Worm (Caenorhabditis elegans) whole organism, midembryonic: ENCODE data around the gene cbp-2.

Source experiments
- T22C8.4 ChIP-seq: fragments of 200-800 bp; sonication (Bioruptor generic); IDR thresholded peaks from 2 replicates; pipeline ENCODE4 v1.3.6; 2022; ENCODE audit warnings: missing genetic modification characterization, missing compliant biosample characterization
- cog-1 ChIP-seq: sonication (generic microtip); optimal IDR thresholded peaks from 2 replicates; lab custom pipeline; 2016; ENCODE audit warnings: missing genetic modification characterization, missing compliant biosample characterization
- flt-1 ChIP-seq: fragments of 200-800 bp; sonication (Bioruptor generic); IDR thresholded peaks from 2 replicates; pipeline ENCODE4 v1.3.6; 2022; ENCODE audit warnings: missing genetic modification characterization, missing compliant biosample characterization
- klf-2 ChIP-seq: fragments of 200-800 bp; sonication (Bioruptor generic); conservative IDR thresholded peaks from 2 replicates; pipeline ENCODE4 v1.3.6; 2022; ENCODE audit warnings: missing genetic modification reagents, missing genetic modification characterization, missing compliant biosample characterization
- med-1 ChIP-seq: sonication (generic microtip); optimal IDR thresholded peaks from 2 replicates; lab custom pipeline; 2017; ENCODE audit warnings: missing genetic modification characterization, mild to moderate bottlenecking, missing compliant biosample characterization, antibody characterized with exemption, missing genetic modification reagents; ENCODE audit not compliant: insufficient read depth
- ref-1 ChIP-seq: fragments of 200-800 bp; sonication (Bioruptor generic); conservative IDR thresholded peaks from 2 replicates; pipeline ENCODE4 v1.3.6; 2022; ENCODE audit warnings: missing genetic modification reagents, missing genetic modification characterization, missing compliant biosample characterization
- tab-1 ChIP-seq: fragments of 200-800 bp; sonication (Bioruptor generic); IDR thresholded peaks from 2 replicates; pipeline ENCODE4 v1.3.6; 2022; ENCODE audit warnings: missing genetic modification characterization, missing compliant biosample characterization
- ztf-23 ChIP-seq: fragments of 200-800 bp; sonication (Bioruptor generic); IDR thresholded peaks from 2 replicates; pipeline ENCODE4 v1.3.6; 2022; ENCODE audit warnings: missing genetic modification reagents, missing genetic modification characterization, missing compliant biosample characterization
- ztf-29 ChIP-seq: fragments of 200-800 bp; sonication (Bioruptor generic); IDR thresholded peaks from 2 replicates; pipeline ENCODE4 v1.3.6; 2022; ENCODE audit warnings: missing genetic modification reagents, missing genetic modification characterization, missing compliant biosample characterization

cbp-2 gene

DNA sequence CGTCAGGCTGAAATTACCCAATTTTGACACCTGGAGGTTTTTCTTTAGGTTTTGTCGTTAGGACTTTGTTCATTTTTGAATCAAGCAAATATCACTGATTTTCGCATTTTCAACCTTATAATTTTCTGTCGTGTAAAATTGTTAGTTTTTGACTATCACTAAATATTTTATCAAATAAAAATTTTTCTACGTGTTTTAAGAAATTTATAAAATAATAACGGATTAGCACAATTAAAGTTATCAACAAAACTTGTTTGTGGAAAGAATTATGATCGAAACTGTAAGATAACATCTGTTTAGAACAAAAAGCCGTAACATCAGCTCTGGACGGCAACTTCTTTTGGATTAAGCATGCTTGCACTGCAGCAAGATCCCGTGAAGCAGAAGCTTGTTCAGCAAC, at the start of gene cbp-2:
Gene cbp-2 (plus strand): TSS at position 301 of the 400 bp plus-strand sequence.
- TF ChIP-seq flt-1 (no peak), ztf-29 (no peak), T22C8.4 (GFP tag; lab: Robert Waterston, UW) (no peak), ztf-23 (GFP tag; lab: Robert Waterston, UW) (no peak), klf-2 (GFP tag; lab: Robert Waterston, UW) (no peak), ref-1 (no peak), med-1 (no peak), cog-1 (tag; lab: Kevin White, UChicago) (no peak), tab-1 (GFP tag; lab: Robert Waterston, UW) (no peak)

DNA sequence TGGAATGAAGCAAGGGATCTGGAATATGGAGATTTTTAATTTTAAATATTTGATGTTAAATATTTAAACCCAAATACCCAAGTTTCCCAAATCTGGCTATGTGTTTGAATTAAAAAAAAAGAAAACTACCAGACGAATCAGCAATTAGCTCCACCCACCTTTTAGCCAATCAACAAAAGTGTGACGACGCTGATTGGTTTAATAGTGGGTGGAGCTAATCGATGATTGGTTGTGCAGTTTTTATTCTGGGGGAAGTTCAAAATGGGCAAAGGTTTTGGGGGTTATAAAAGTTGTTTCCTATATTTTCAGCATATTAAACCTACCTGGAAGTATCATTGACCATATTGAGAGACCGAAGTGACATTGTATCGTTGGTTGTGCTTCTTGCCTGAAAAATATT, 48.5 kb upstream of the cbp-2 start:
- no peak for TF ChIP-seq T22C8.4 (GFP tag; lab: Robert Waterston, UW)
- no peak for TF ChIP-seq klf-2 (GFP tag; lab: Robert Waterston, UW)
- no peak for TF ChIP-seq cog-1 (tag; lab: Kevin White, UChicago)

DNA sequence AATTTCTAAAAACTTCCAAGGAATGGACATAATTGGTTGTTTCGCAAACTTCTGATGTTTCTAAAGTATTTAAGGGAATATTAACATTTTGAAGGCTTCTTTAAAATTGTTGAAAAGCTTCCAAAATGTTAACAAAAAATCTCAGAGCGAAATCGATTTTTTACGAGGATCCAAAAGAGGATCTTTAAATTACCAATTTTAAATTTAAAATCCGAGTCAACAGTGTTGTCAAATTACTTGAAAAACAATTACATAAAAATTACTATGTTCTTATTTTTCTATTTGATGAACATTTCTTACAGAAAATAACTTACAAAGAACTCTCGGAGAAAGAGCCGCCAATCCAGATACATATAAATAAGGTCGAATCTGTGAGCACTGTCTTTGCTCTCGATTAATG, 46.0 kb upstream of the cbp-2 start, which contains the start of gene ZK757.10:
Gene ZK757.10 (plus strand): TSS at position 301 of the 400 bp plus-strand sequence.
- TF ChIP-seq ref-1 (no peak), med-1 (no peak), klf-2 (GFP tag; lab: Robert Waterston, UW) (no peak), cog-1 (tag; lab: Kevin White, UChicago) (no peak), flt-1 (no peak), T22C8.4 (GFP tag; lab: Robert Waterston, UW) (no peak), tab-1 (GFP tag; lab: Robert Waterston, UW) (no peak), ztf-29 (no peak), ztf-23 (GFP tag; lab: Robert Waterston, UW) (no peak)

DNA sequence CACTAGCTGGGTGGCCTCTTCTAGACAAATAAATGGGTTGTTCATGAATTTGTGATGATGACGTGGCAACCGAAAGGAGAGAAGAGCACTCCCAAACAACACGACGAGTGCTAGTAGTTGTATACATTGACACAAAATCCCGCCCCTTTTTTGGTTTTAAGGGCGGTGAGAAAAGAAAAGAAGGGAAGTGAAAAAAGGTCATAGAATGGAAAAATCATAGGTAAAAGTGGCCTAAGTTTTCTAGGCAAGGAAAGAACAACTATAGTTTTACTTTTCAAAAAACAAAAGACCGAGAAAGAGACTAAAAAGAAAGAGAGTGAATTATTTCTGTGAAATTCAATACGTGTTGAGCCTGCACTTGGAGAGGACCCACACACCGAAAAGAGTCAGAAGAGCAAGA, 44.1 kb upstream of the cbp-2 start, which contains the start of gene ZK757.2:
Gene ZK757.2 (minus strand): TSS at position 101 of the 400 bp plus-strand sequence.
- TF ChIP-seq tab-1 (GFP tag; lab: Robert Waterston, UW): no peak
- TF ChIP-seq T22C8.4 (GFP tag; lab: Robert Waterston, UW): no peak
- TF ChIP-seq ref-1: no peak
- TF ChIP-seq klf-2 (GFP tag; lab: Robert Waterston, UW): no peak
- TF ChIP-seq ztf-29: no peak
- no peak for TF ChIP-seq flt-1
- TF ChIP-seq med-1: no peak
- no peak for TF ChIP-seq ztf-23 (GFP tag; lab: Robert Waterston, UW)
- TF ChIP-seq cog-1 (tag; lab: Kevin White, UChicago): no peak

DNA sequence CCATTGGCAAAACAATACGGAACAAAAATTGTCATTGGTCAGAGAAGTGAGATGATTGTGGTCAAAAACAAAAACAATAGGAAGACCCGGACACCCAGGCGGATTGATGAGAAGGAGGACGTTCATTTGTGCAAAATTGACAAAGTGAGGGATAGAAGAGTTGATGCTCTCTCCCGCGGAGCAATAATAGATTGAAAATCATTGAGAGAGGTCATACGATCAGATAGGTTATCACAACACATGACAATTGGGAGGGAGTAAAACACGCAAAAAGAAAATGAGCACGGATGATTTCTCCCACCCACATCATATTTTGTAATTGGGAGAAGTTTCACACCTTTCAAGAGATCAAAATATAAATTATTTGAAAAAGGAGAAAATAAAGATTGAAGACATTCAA, 37.4 kb upstream of the cbp-2 start:
- no peak for TF ChIP-seq T22C8.4 (GFP tag; lab: Robert Waterston, UW)
- TF ChIP-seq ztf-29: no peak
- TF ChIP-seq ztf-23 (GFP tag; lab: Robert Waterston, UW): no peak
- TF ChIP-seq cog-1 (tag; lab: Kevin White, UChicago): no peak
- TF ChIP-seq tab-1 (GFP tag; lab: Robert Waterston, UW): no peak
- TF ChIP-seq med-1: no peak
- TF ChIP-seq ref-1: no peak
- TF ChIP-seq flt-1: no peak
- no peak for TF ChIP-seq klf-2 (GFP tag; lab: Robert Waterston, UW)

DNA sequence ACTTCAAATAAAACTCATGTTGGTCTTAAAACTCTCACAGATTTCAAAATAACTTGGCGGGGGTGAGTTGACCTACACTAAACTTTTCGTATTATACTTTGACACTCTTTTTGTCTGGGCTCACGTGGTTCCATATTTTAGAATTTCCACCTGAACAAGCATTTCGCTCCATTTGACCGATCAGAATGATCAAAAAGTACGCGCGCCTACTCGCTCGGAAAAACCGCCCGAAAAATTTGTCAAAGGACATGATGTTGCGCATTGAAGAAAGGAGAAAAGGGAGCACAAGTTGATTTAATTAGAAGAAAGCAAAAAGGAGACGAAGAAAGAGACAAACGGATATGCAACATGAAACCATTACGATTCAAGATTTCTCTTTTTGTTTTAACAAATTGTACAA, 36.7 kb upstream of the cbp-2 start:
- no peak for TF ChIP-seq ztf-23 (GFP tag; lab: Robert Waterston, UW)

DNA sequence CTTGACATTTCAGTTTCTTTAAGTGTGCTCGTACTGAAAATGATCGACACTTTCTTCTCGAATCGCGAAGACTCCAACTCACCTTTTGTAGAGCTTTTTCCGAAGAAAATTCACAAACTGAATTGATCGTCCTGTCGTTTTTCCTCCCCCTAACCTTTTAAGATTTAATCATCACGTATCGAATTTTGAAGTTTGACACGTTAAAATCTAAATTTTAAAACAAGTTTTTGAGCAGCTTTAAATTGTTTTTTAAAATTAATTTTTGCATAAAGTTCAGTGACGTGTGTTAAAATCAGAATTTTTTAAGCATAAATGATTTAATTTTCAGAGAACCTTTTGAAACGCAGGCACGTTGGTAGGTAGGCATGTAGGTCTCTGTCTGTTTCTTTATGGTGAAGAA, 31.6 kb upstream of the cbp-2 start, which contains the start of gene alg-4:
Gene alg-4 (minus strand): TSS at position 101 of the 400 bp plus-strand sequence.
- TF ChIP-seq ref-1 (no peak), tab-1 (GFP tag; lab: Robert Waterston, UW) (no peak), med-1 (no peak), klf-2 (GFP tag; lab: Robert Waterston, UW) (no peak), flt-1 (no peak), cog-1 (tag; lab: Kevin White, UChicago) (no peak), ztf-23 (GFP tag; lab: Robert Waterston, UW) (no peak), T22C8.4 (GFP tag; lab: Robert Waterston, UW) (no peak), ztf-29 (no peak)

DNA sequence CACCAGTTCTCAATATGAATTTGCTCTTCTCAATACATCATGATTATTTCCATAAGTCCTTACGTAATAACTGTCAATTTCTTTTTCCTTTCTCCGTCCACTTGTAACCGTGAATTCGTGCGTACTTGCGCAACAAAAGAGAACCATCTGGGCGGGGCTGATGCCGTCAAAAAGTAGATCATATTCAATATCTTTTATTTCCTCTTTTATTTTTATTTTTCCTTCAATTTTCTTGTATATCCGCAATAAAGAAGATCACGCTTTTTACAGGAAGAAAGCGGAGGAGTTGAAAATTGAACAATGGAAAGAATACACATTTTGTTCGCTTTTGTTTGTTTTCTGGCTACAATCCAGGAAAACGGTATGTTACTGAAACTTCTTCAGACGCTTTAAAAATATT, 30.1 kb upstream of the cbp-2 start, which contains the start of gene mam-7:
Gene mam-7 (plus strand): TSS at position 301 of the 400 bp plus-strand sequence.
- TF ChIP-seq ztf-29: no peak
- TF ChIP-seq ztf-23 (GFP tag; lab: Robert Waterston, UW): no peak
- TF ChIP-seq T22C8.4 (GFP tag; lab: Robert Waterston, UW): no peak
- no peak for TF ChIP-seq med-1
- TF ChIP-seq klf-2 (GFP tag; lab: Robert Waterston, UW): no peak
- TF ChIP-seq tab-1 (GFP tag; lab: Robert Waterston, UW): no peak
- no peak for TF ChIP-seq cog-1 (tag; lab: Kevin White, UChicago)
- TF ChIP-seq flt-1: no peak
- no peak for TF ChIP-seq ref-1

DNA sequence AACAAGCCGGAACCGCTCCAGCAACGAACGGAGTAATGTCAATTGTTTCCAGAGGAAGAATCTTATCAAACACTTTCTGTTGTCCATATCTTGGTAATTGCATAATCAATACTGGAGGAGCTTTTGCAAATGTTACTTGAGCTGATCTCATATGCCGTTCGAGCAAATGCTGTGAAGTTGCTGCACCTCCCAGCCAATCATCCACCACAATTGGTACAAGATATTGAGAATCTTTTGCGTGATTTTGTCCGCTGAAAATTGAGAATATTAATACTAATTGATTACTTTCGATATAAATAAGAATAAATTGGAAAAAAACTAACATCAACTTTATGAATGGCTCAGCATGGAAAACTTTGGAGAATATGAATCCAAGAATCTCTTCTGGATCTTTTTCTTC, 23.3 kb upstream of the cbp-2 start:
- no peak for TF ChIP-seq ref-1
- TF ChIP-seq klf-2 (GFP tag; lab: Robert Waterston, UW): no peak
- TF ChIP-seq ztf-29: no peak
- no peak for TF ChIP-seq tab-1 (GFP tag; lab: Robert Waterston, UW)

DNA sequence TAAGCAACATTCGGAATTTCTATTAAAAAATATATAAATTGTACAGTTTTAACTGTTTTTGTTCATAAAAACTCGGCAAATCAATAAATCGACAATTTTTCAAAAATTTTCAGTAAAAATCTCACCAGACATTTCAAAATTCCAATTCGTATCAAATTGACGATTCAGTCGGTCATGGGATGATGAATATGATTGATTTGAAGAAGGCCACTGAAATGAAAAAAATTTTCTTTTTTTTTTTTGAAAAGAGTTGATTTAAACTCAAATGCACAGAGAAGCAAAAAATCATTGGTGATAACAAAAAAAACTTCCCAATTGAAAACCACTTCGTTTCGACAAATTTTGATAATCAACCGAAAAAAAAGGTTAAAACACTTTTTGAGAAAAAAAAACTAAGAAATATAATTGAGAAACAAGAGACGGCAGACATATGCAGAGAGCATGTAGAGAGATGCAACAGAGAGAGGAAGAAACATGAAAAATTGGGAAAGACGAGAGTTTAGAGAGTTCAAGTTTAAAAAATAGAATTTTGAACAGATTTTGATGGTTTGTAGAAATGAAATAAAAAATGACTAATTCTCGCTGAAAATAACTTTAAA, 19.2 kb upstream of the cbp-2 start:
- TF ChIP-seq ztf-29: no peak
- no peak for TF ChIP-seq tab-1 (GFP tag; lab: Robert Waterston, UW)
- TF ChIP-seq T22C8.4 (GFP tag; lab: Robert Waterston, UW): no peak
- TF ChIP-seq klf-2 (GFP tag; lab: Robert Waterston, UW): no peak
- TF ChIP-seq ref-1: no peak
- TF ChIP-seq ztf-23 (GFP tag; lab: Robert Waterston, UW): no peak
- TF ChIP-seq med-1: no peak
- TF ChIP-seq cog-1 (tag; lab: Kevin White, UChicago): no peak
- no peak for TF ChIP-seq flt-1
